Fruit fly (Drosophila melanogaster): ENCODE measurements around the gene Atxn7.
A peak's percentile ranks its signal among the peaks of the same experiment; 100 is the strongest.

Atxn7 gene

dm6 chr2L:2380805-2381204 lies 5.2 kb downstream of the Atxn7 start, which contains the start of gene Eogt (continued):
- TF ChIP-seq CG42726 (GFP tag; IDR thresholded peaks at IDR 0.05; ENCODE audit: partially characterized antibody) (no peak), CG10979 (tag; optimal IDR thresholded peaks at IDR 0.05) (peak; percentile 92), Atf-2 (GFP tag; optimal IDR thresholded peaks at IDR 0.05) (peak; percentile 65), pum (GFP tag; optimal IDR thresholded peaks at IDR 0.05) (peak; percentile 75), Mrtf (GFP tag; IDR thresholded peaks at IDR 0.05) (peak; percentile 91), CG5180 (GFP tag; optimal IDR thresholded peaks at IDR 0.05) (peak; percentile 61), lbe (GFP tag; optimal IDR thresholded peaks at IDR 0.05) (peak; percentile 90), Hand (GFP tag; optimal IDR thresholded peaks at IDR 0.05) (peak; percentile 64), dm (GFP tag; optimal IDR thresholded peaks at IDR 0.05) (peak; percentile 30), Oli (tag; optimal IDR thresholded peaks at IDR 0.05) (peak; percentile 93), insv (GFP tag; optimal IDR thresholded peaks at IDR 0.05) (peak in 1 of 2 experiments; percentile 56), wek (GFP tag; optimal IDR thresholded peaks at IDR 0.05) (peak; percentile 75), CG4424 (GFP tag; optimal IDR thresholded peaks at IDR 0.05) (peak; percentile 89), chinmo (GFP tag; IDR thresholded peaks at IDR 0.05; ENCODE audit: partially characterized antibody) (no peak), eve (GFP tag; optimal IDR thresholded peaks at IDR 0.05) (no peak), CG13123 (GFP tag; optimal IDR thresholded peaks at IDR 0.05) (peak; percentile 88), CG9727 (GFP tag; optimal IDR thresholded peaks at IDR 0.05) (peak; percentile 93), CG17829 (tag; optimal IDR thresholded peaks at IDR 0.05) (peak; percentile 93), Side (GFP tag; optimal IDR thresholded peaks at IDR 0.05) (peak; percentile 58), CG16815 (GFP tag; optimal IDR thresholded peaks at IDR 0.05) (peak; percentile 95), CG15269 (tag; optimal IDR thresholded peaks at IDR 0.05) (peak; percentile 94), ase (GFP tag; IDR thresholded peaks at IDR 0.05) (peak; percentile 96), CG15601 (tag; optimal IDR thresholded peaks at IDR 0.05) (peak; percentile 91), Chrac-16 (GFP tag; optimal IDR thresholded peaks at IDR 0.05) (peak; percentile 93), oc (tag; optimal IDR thresholded peaks at IDR 0.05) (peak; percentile 98), MTF-1 (GFP tag; optimal IDR thresholded peaks at IDR 0.05; ENCODE audit: borderline replicate concordance) (peak; percentile 73), CG6791 (GFP tag; IDR thresholded peaks at IDR 0.05; ENCODE audit: partially characterized antibody) (0 out of 3 replicates have a peak, but pooled peaks have one; percentile 1), CG4282 (GFP tag; optimal IDR thresholded peaks at IDR 0.05) (no peak), CG17802 (tag; optimal IDR thresholded peaks at IDR 0.05) (peak; percentile 65), nmo (GFP tag; optimal IDR thresholded peaks at IDR 0.05) (peak; percentile 97), Dbx (GFP tag; IDR thresholded peaks at IDR 0.05) (peak; percentile 95), BtbVII (GFP tag; optimal IDR thresholded peaks at IDR 0.05) (peak; percentile 67), CG10267 (tag; optimal IDR thresholded peaks at IDR 0.05) (peak; percentile 87), CG43689 (GFP tag; IDR thresholded peaks at IDR 0.05) (peak; percentile 89), scrt (GFP tag; optimal IDR thresholded peaks at IDR 0.05) (peak; percentile 71), wdn (GFP tag; IDR thresholded peaks at IDR 0.05) (peak; percentile 93), lab (GFP tag; optimal IDR thresholded peaks at IDR 0.05) (peak; percentile 90), crol (GFP tag; IDR thresholded peaks at IDR 0.05) (peak; percentile 54; the same call in 1 of the 2 replicates), kni (GFP tag; optimal IDR thresholded peaks at IDR 0.05) (peak; percentile 43), caup (GFP tag; optimal IDR thresholded peaks at IDR 0.05; ENCODE audit: severe bottlenecking) (peak; percentile 83), run (tag; optimal IDR thresholded peaks at IDR 0.05) (peak; percentile 74), zen (tag; optimal IDR thresholded peaks at IDR 0.05) (peak; percentile 96), Xbp1 (GFP tag; optimal IDR thresholded peaks at IDR 0.05) (peak; percentile 94), sqz (GFP tag; optimal IDR thresholded peaks at IDR 0.05) (no peak), CG18764 (GFP tag; optimal IDR thresholded peaks at IDR 0.05) (peak; percentile 82), CG2129 (GFP tag; IDR thresholded peaks at IDR 0.05; ENCODE audit: partially characterized antibody) (no peak), CG17385 (GFP tag; optimal IDR thresholded peaks at IDR 0.05) (peak; percentile 88), pnt (GFP tag; optimal IDR thresholded peaks at IDR 0.05) (peak; percentile 68), tup (GFP tag; optimal IDR thresholded peaks at IDR 0.05) (peak; percentile 73)

All from whole organism, embryonic.